Worm (Caenorhabditis elegans) whole organism, L3 larva: Measurements from ENCODE around the gene rps-9.

ENCODE experiments used
- ZK546.5 ChIP-seq: sonication (generic microtip); optimal IDR thresholded peaks from 2 replicates; lab custom pipeline; 2017; ENCODE audit warnings: missing biosample characterization, missing genetic modification characterization
- aly-2 ChIP-seq: fragments of 150-350 bp; optimal IDR thresholded peaks from 2 replicates; lab custom pipeline; 2014; ENCODE audit warnings: missing biosample characterization, missing genetic modification characterization
- ama-1 ChIP-seq: fragments of 150-350 bp; optimal IDR thresholded peaks from 2 replicates; lab custom pipeline; 2018
- ceh-28 ChIP-seq: fragments of 150-350 bp; optimal IDR thresholded peaks from 2 replicates; lab custom pipeline; 2014; ENCODE audit warnings: missing biosample characterization, missing genetic modification reagents, missing genetic modification characterization
- ceh-82 ChIP-seq: fragments of 150-350 bp; optimal IDR thresholded peaks from 2 replicates; lab custom pipeline; 2014; ENCODE audit warnings: missing biosample characterization, missing genetic modification characterization
- daf-12 ChIP-seq: fragments of 150-350 bp; optimal IDR thresholded peaks from 2 replicates; lab custom pipeline; 2014; ENCODE audit warnings: missing biosample characterization, missing genetic modification reagents, missing genetic modification characterization
- egl-27 ChIP-seq: sonication (generic microtip); optimal IDR thresholded peaks from 4 replicates; lab custom pipeline; 2017; ENCODE audit warnings: missing biosample characterization, missing genetic modification reagents, missing genetic modification characterization
- egl-5 ChIP-seq: fragments of 150-350 bp; optimal IDR thresholded peaks from 2 replicates; lab custom pipeline; 2017; ENCODE audit warnings: missing biosample characterization, missing genetic modification reagents, missing genetic modification characterization, inconsistent platforms
- elt-1 ChIP-seq: fragments of 150-350 bp; optimal IDR thresholded peaks from 2 replicates; lab custom pipeline; 2014; ENCODE audit warnings: missing biosample characterization, missing genetic modification characterization
- elt-2 ChIP-seq: sonication (generic microtip); optimal IDR thresholded peaks from 2 replicates; lab custom pipeline; 2016; ENCODE audit warnings: missing genetic modification reagents, mild to moderate bottlenecking, missing genetic modification characterization, missing compliant biosample characterization
- elt-3 ChIP-seq, 3 experiments: fragments of 150-350 bp in 1 of 3; sonication (generic microtip) in 2 of 3; optimal IDR thresholded peaks; 2 replicates in 2 of 3; 4 replicates in 1 of 3; lab custom pipeline; 2014 to 2017; ENCODE audit warnings: missing biosample characterization in 3 of 3, missing genetic modification characterization in 3 of 3
- fkh-2 ChIP-seq: fragments of 150-350 bp; optimal IDR thresholded peaks from 2 replicates; lab custom pipeline; 2014; ENCODE audit warnings: missing biosample characterization, missing genetic modification reagents, missing genetic modification characterization
- fos-1 ChIP-seq: fragments of 150-350 bp; optimal IDR thresholded peaks from 2 replicates; lab custom pipeline; 2014; ENCODE audit warnings: missing biosample characterization, missing genetic modification characterization
- hmg-11 ChIP-seq: sonication (generic microtip); optimal IDR thresholded peaks from 2 replicates; lab custom pipeline; 2016; ENCODE audit warnings: missing genetic modification characterization, missing compliant biosample characterization
- jun-1 ChIP-seq: fragments of 150-350 bp; optimal IDR thresholded peaks from 2 replicates; lab custom pipeline; 2014; ENCODE audit warnings: missing biosample characterization, missing genetic modification reagents, missing genetic modification characterization
- lin-15B ChIP-seq: fragments of 150-350 bp; optimal IDR thresholded peaks from 2 replicates; lab custom pipeline; 2014; ENCODE audit warnings: missing biosample characterization, missing genetic modification characterization
- lin-39 ChIP-seq: fragments of 150-350 bp; optimal IDR thresholded peaks from 2 replicates; lab custom pipeline; 2018; ENCODE audit warnings: missing biosample characterization, missing genetic modification reagents, missing genetic modification characterization
- lsy-12 ChIP-seq: sonication (generic microtip); optimal IDR thresholded peaks from 2 replicates; lab custom pipeline; 2016; ENCODE audit warnings: mild to moderate bottlenecking, missing genetic modification characterization, missing compliant biosample characterization
- mdl-1 ChIP-seq: fragments of 150-350 bp; optimal IDR thresholded peaks from 2 replicates; lab custom pipeline; 2014; ENCODE audit warnings: missing biosample characterization, missing genetic modification characterization
- mml-1 ChIP-seq: fragments of 150-350 bp; sonication (generic microtip); optimal IDR thresholded peaks from 3 replicates; lab custom pipeline; 2014; ENCODE audit warnings: missing biosample characterization, missing genetic modification characterization
- nfya-1 ChIP-seq: sonication (generic microtip); optimal IDR thresholded peaks from 2 replicates; lab custom pipeline; 2017; ENCODE audit warnings: missing genetic modification characterization, mild to moderate bottlenecking, missing compliant biosample characterization, antibody characterized with exemption, moderate library complexity; ENCODE audit not compliant: insufficient read depth
- nhr-11 ChIP-seq: fragments of 150-350 bp; optimal IDR thresholded peaks from 2 replicates; lab custom pipeline; 2014; ENCODE audit warnings: missing biosample characterization, missing genetic modification characterization
- nhr-12 ChIP-seq: fragments of 150-350 bp; optimal IDR thresholded peaks from 2 replicates; lab custom pipeline; 2014; ENCODE audit warnings: missing biosample characterization, missing genetic modification characterization
- nhr-23 ChIP-seq: fragments of 150-350 bp; optimal IDR thresholded peaks from 2 replicates; lab custom pipeline; 2014; ENCODE audit warnings: missing biosample characterization, missing genetic modification reagents, missing genetic modification characterization
- nhr-25 ChIP-seq: sonication (generic microtip); optimal IDR thresholded peaks from 2 replicates; lab custom pipeline; 2017; ENCODE audit warnings: missing biosample characterization, missing genetic modification characterization
- nhr-28 ChIP-seq: fragments of 150-350 bp; optimal IDR thresholded peaks from 2 replicates; lab custom pipeline; 2014; ENCODE audit warnings: missing biosample characterization, missing genetic modification characterization
- nhr-43 ChIP-seq: sonication (generic microtip); optimal IDR thresholded peaks from 2 replicates; lab custom pipeline; 2016; ENCODE audit warnings: mild to moderate bottlenecking, missing genetic modification characterization, missing compliant biosample characterization; ENCODE audit not compliant: poor library complexity, severe bottlenecking
- nhr-77 ChIP-seq: fragments of 150-350 bp; optimal IDR thresholded peaks from 2 replicates; lab custom pipeline; 2014; ENCODE audit warnings: missing biosample characterization, missing genetic modification characterization
- pha-4 ChIP-seq: fragments of 150-350 bp; optimal IDR thresholded peaks from 2 replicates; lab custom pipeline; 2014; ENCODE audit warnings: missing biosample characterization, missing genetic modification reagents, missing genetic modification characterization
- pqm-1 ChIP-seq: fragments of 150-350 bp; optimal IDR thresholded peaks from 2 replicates; lab custom pipeline; 2017; ENCODE audit warnings: missing biosample characterization, missing genetic modification characterization, inconsistent platforms
- sea-2 ChIP-seq: fragments of 150-350 bp; sonication (generic microtip); optimal IDR thresholded peaks from 4 replicates; lab custom pipeline; 2014; ENCODE audit warnings: missing biosample characterization, missing genetic modification reagents, missing genetic modification characterization
- tbx-2 ChIP-seq: sonication (generic microtip); optimal IDR thresholded peaks from 2 replicates; lab custom pipeline; 2016; ENCODE audit warnings: mild to moderate bottlenecking, missing genetic modification characterization, missing compliant biosample characterization
- unc-39 ChIP-seq: sonication (generic microtip); optimal IDR thresholded peaks from 4 replicates; lab custom pipeline; 2017; ENCODE audit warnings: missing biosample characterization, missing genetic modification characterization
- unc-62 ChIP-seq: fragments of 150-350 bp; sonication (generic microtip); optimal IDR thresholded peaks from 4 replicates; lab custom pipeline; 2014; ENCODE audit warnings: missing biosample characterization, missing genetic modification reagents, missing genetic modification characterization

Gene rps-9

ce11 chrII:11149866-11150685 lies 23.9 kb upstream of the rps-9 start:
- no peak for TF ChIP-seq nhr-25 (tag; lab: Kevin White, UChicago)
- peak; percentile 12 for TF ChIP-seq ceh-28 (tag; lab: Kevin White, UChicago)
- peak; percentile 45 for TF ChIP-seq pha-4 (tag; lab: Kevin White, UChicago)
- TF ChIP-seq fkh-2 (tag; lab: Kevin White, UChicago): no peak
- peak; percentile 79 for TF ChIP-seq aly-2 (tag; lab: Kevin White, UChicago)
- peak; percentile 71 for TF ChIP-seq nhr-77 (tag; lab: Kevin White, UChicago)
- TF ChIP-seq unc-39 (tag; lab: Kevin White, UChicago): no peak
- no peak for TF ChIP-seq elt-1 (tag; lab: Kevin White, UChicago)
- TF ChIP-seq mml-1 (tag; lab: Kevin White, UChicago): no peak
- TF ChIP-seq daf-12 (tag; lab: Kevin White, UChicago): no peak
- TF ChIP-seq unc-62: no peak
- peak; percentile 88 for TF ChIP-seq jun-1 (tag; lab: Kevin White, UChicago)
- TF ChIP-seq ceh-82: no peak
- peak; percentile 23 for TF ChIP-seq nhr-11 (tag; lab: Kevin White, UChicago)
- TF ChIP-seq ama-1 (lab: Kevin White, UChicago): peak; percentile 78
- no peak for TF ChIP-seq lin-15B (tag; lab: Kevin White, UChicago)
- TF ChIP-seq elt-2 (tag; lab: Kevin White, UChicago): peak; percentile 78
- no peak for TF ChIP-seq lin-39 (tag; lab: Kevin White, UChicago)
- TF ChIP-seq nhr-23 (tag; lab: Kevin White, UChicago): no peak
- TF ChIP-seq lsy-12: peak; percentile 53
- no peak for TF ChIP-seq egl-27 (tag; lab: Kevin White, UChicago)
- no peak for TF ChIP-seq elt-3 (tag; optimal IDR thresholded peaks at IDR 0.05; lab: Kevin White, UChicago)
- TF ChIP-seq ZK546.5 (tag; lab: Kevin White, UChicago): no peak
- TF ChIP-seq nhr-12 (tag; lab: Kevin White, UChicago): no peak

ce11 chrII:11142571-11142970 lies 16.4 kb upstream of the rps-9 start, which contains the start of gene arrd-6:
Gene arrd-6 (plus strand): TSS chrII:11142739.
- TF ChIP-seq mdl-1 (tag; lab: Kevin White, UChicago) (no peak), nhr-25 (tag; lab: Kevin White, UChicago) (no peak), hmg-11 (tag; lab: Kevin White, UChicago) (no peak), unc-39 (tag; lab: Kevin White, UChicago) (no peak), tbx-2 (tag; lab: Kevin White, UChicago) (no peak), lin-39 (tag; lab: Kevin White, UChicago) (no peak), nhr-28 (tag; lab: Kevin White, UChicago) (no peak), sea-2 (GFP tag; lab: Kevin White, UChicago) (no peak), nhr-23 (tag; lab: Kevin White, UChicago) (no peak), fos-1 (tag; lab: Kevin White, UChicago) (no peak), fkh-2 (tag; lab: Kevin White, UChicago) (no peak), ceh-82 (no peak), elt-3 (tag; optimal IDR thresholded peaks at IDR 0.05; lab: Kevin White, UChicago) (no peak), nhr-11 (tag; lab: Kevin White, UChicago) (no peak), nhr-77 (tag; lab: Kevin White, UChicago) (no peak), nhr-12 (tag; lab: Kevin White, UChicago) (no peak), elt-2 (tag; lab: Kevin White, UChicago) (no peak)

DNA sequence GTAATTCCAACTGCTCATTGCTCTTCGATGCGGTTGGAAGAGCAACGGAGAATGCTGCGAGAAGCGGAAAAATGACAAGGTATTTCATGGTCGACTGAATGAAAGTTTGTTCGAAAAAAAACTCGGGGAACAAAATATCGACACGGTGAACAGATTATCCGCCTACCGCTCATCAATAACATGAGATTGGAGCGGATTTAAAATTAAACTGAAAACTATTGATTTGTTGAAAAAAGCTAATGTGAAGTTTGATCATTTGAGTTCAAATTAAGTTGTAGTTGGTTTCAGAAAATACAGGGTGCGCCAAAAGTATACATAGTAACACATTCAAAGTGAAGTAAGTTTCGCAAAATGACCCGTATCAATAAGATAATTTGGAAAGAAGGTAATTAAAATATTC lies 14.0 kb upstream of the rps-9 start, which contains the start of gene F40F8.4:
F40F8.4 (minus strand) TSS at position 101 of the 400 bp plus-strand sequence.
- TF ChIP-seq pha-4 (tag; lab: Kevin White, UChicago): no peak
- no peak for TF ChIP-seq pqm-1 (tag; lab: Kevin White, UChicago)
- TF ChIP-seq nhr-43: no peak
- no peak for TF ChIP-seq nhr-23 (tag; lab: Kevin White, UChicago)
- TF ChIP-seq sea-2 (GFP tag; lab: Kevin White, UChicago): no peak
- no peak for TF ChIP-seq mdl-1 (tag; lab: Kevin White, UChicago)
- TF ChIP-seq daf-12 (tag; lab: Kevin White, UChicago): no peak
- no peak for TF ChIP-seq jun-1 (tag; lab: Kevin White, UChicago)
- no peak for TF ChIP-seq lin-39 (tag; lab: Kevin White, UChicago)
- no peak for TF ChIP-seq lsy-12

DNA sequence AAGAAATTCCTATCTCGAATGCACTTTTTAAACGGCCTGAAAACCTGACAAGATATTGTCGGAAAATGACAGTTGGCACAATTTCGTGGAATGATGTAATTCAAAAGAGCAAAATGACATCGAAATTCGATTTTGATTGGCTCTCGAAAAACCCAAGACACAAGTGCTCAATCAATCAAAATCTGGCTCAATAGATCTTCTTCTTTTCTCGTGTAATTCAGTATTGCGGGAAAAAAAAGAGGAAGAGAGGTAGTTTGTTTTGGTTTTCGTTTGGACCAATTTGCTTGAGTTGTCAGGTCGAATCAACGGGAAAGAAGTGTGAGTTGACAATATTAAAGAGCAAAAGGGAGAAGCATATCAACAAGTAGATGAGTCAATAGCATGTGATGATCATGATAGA lies 9.6 kb upstream of the rps-9 start:
- no peak for TF ChIP-seq nhr-77 (tag; lab: Kevin White, UChicago)
- peak; percentile 44 for TF ChIP-seq nfya-1
- peak; percentile 32 for TF ChIP-seq pha-4 (tag; lab: Kevin White, UChicago)
- peak; percentile 39 for TF ChIP-seq elt-2 (tag; lab: Kevin White, UChicago)
- peak; percentile 49 for TF ChIP-seq egl-5
- no peak for TF ChIP-seq lin-15B (tag; lab: Kevin White, UChicago)
